Worm (Caenorhabditis elegans) whole organism, mixed stage, embryonic: ENCODE results near the gene D2023.1.

Experiments used
- M03D4.4 ChIP-seq: sonication (generic microtip); optimal IDR thresholded peaks from 2 replicates; lab custom pipeline; 2017; ENCODE audit warnings: mild to moderate bottlenecking, missing genetic modification characterization, missing compliant biosample characterization
- bed-3 ChIP-seq: fragments of 200-800 bp; sonication (Bioruptor generic); optimal IDR thresholded peaks from 3 replicates; lab custom pipeline; 2018; ENCODE audit warnings: mild to moderate bottlenecking, missing genetic modification characterization, moderate library complexity, missing compliant biosample characterization
- blmp-1 ChIP-seq: fragments of 150-350 bp; optimal IDR thresholded peaks from 2 replicates; lab custom pipeline; 2014; ENCODE audit warnings: missing biosample characterization, missing genetic modification characterization
- ceh-39 ChIP-seq: fragments of 150-350 bp; optimal IDR thresholded peaks from 2 replicates; lab custom pipeline; 2014; ENCODE audit warnings: missing biosample characterization, missing genetic modification characterization
- ceh-43 ChIP-seq: fragments of 200-800 bp; sonication (Bioruptor generic); optimal IDR thresholded peaks from 2 replicates; lab custom pipeline; 2018; ENCODE audit warnings: mild to moderate bottlenecking, missing genetic modification characterization, moderate library complexity, missing compliant biosample characterization
- ceh-83 ChIP-seq: fragments of 200-800 bp; sonication (Bioruptor generic); optimal IDR thresholded peaks from 2 replicates; lab custom pipeline; 2018; ENCODE audit warnings: mild to moderate bottlenecking, missing genetic modification characterization, missing compliant biosample characterization
- ces-1 ChIP-seq: fragments of 150-350 bp; optimal IDR thresholded peaks from 2 replicates; lab custom pipeline; 2014; ENCODE audit warnings: missing biosample characterization, missing genetic modification reagents, missing genetic modification characterization
- drap-1 ChIP-seq: fragments of 200-800 bp; sonication (Bioruptor generic); optimal IDR thresholded peaks from 3 replicates; lab custom pipeline; 2018; ENCODE audit warnings: mild to moderate bottlenecking, missing genetic modification characterization, missing compliant biosample characterization
- elt-1 ChIP-seq: sonication (generic microtip); optimal IDR thresholded peaks from 2 replicates; lab custom pipeline; 2017; ENCODE audit warnings: missing genetic modification characterization, mild to moderate bottlenecking, missing compliant biosample characterization, antibody characterized with exemption, moderate library complexity, borderline replicate concordance; ENCODE audit not compliant: insufficient read depth
- elt-3 ChIP-seq: fragments of 150-350 bp; optimal IDR thresholded peaks from 2 replicates; lab custom pipeline; 2014; ENCODE audit warnings: missing biosample characterization, missing genetic modification characterization
- flh-1 ChIP-seq: fragments of 200-800 bp; sonication (Bioruptor generic); optimal IDR thresholded peaks from 2 replicates; lab custom pipeline; 2018; ENCODE audit warnings: mild to moderate bottlenecking, missing genetic modification characterization, moderate library complexity, missing compliant biosample characterization
- hlh-1 ChIP-seq: fragments of 150-350 bp; optimal IDR thresholded peaks from 2 replicates; lab custom pipeline; 2014; ENCODE audit warnings: missing biosample characterization, missing genetic modification reagents, missing genetic modification characterization
- lin-13 ChIP-seq: fragments of 150-350 bp; optimal IDR thresholded peaks from 2 replicates; lab custom pipeline; 2014; ENCODE audit warnings: missing biosample characterization, missing genetic modification characterization
- lin-32 ChIP-seq: fragments of 200-800 bp; sonication (Bioruptor generic); optimal IDR thresholded peaks from 2 replicates; lab custom pipeline; 2018; ENCODE audit warnings: mild to moderate bottlenecking, missing genetic modification characterization, missing compliant biosample characterization
- lsy-2 ChIP-seq: fragments of 150-350 bp; optimal IDR thresholded peaks from 2 replicates; lab custom pipeline; 2014; ENCODE audit warnings: missing biosample characterization, missing genetic modification characterization
- mab-5 ChIP-seq: fragments of 150-350 bp; optimal IDR thresholded peaks from 2 replicates; lab custom pipeline; 2014; ENCODE audit warnings: missing biosample characterization, missing genetic modification characterization
- mep-1 ChIP-seq: fragments of 150-350 bp; optimal IDR thresholded peaks from 2 replicates; lab custom pipeline; 2017; ENCODE audit warnings: missing biosample characterization, missing genetic modification reagents, missing genetic modification characterization, inconsistent platforms
- mls-2 ChIP-seq: sonication (generic microtip); optimal IDR thresholded peaks from 2 replicates; lab custom pipeline; 2016; ENCODE audit warnings: mild to moderate bottlenecking, missing genetic modification characterization, moderate library complexity, missing compliant biosample characterization
- nhr-12 ChIP-seq: fragments of 150-350 bp; optimal IDR thresholded peaks from 2 replicates; lab custom pipeline; 2014; ENCODE audit warnings: missing biosample characterization, missing genetic modification characterization
- nhr-2 ChIP-seq: fragments of 150-350 bp; optimal IDR thresholded peaks from 2 replicates; lab custom pipeline; 2014; ENCODE audit warnings: missing biosample characterization, missing genetic modification characterization
- nhr-237 ChIP-seq: fragments of 150-350 bp; optimal IDR thresholded peaks from 2 replicates; lab custom pipeline; 2014; ENCODE audit warnings: missing biosample characterization, missing genetic modification characterization
- nhr-28 ChIP-seq: fragments of 150-350 bp; optimal IDR thresholded peaks from 2 replicates; lab custom pipeline; 2014; ENCODE audit warnings: missing biosample characterization, missing genetic modification characterization
- nhr-76 ChIP-seq: sonication (generic microtip); optimal IDR thresholded peaks from 2 replicates; lab custom pipeline; 2017; ENCODE audit warnings: missing biosample characterization, missing genetic modification characterization
- sem-2 ChIP-seq: fragments of 200-800 bp; sonication (Bioruptor generic); optimal IDR thresholded peaks from 2 replicates; lab custom pipeline; 2018; ENCODE audit warnings: mild to moderate bottlenecking, missing genetic modification characterization, missing compliant biosample characterization
- sptf-1 ChIP-seq: sonication (generic microtip); optimal IDR thresholded peaks from 2 replicates; lab custom pipeline; 2017; ENCODE audit warnings: mild to moderate bottlenecking, missing genetic modification characterization, moderate library complexity, missing compliant biosample characterization
- tbx-8 ChIP-seq: fragments of 200-800 bp; sonication (Bioruptor generic); optimal IDR thresholded peaks from 2 replicates; lab custom pipeline; 2018; ENCODE audit warnings: mild to moderate bottlenecking, missing genetic modification characterization, moderate library complexity, missing compliant biosample characterization
- unc-120 ChIP-seq: sonication (generic microtip); optimal IDR thresholded peaks from 2 replicates; lab custom pipeline; 2017; ENCODE audit warnings: missing genetic modification characterization, missing compliant biosample characterization; ENCODE audit not compliant: poor library complexity, severe bottlenecking
- unc-39 ChIP-seq: fragments of 150-350 bp; optimal IDR thresholded peaks from 2 replicates; lab custom pipeline; 2014; ENCODE audit warnings: missing biosample characterization, missing genetic modification characterization
- zip-8 ChIP-seq: fragments of 150-350 bp; optimal IDR thresholded peaks from 2 replicates; lab custom pipeline; 2014; ENCODE audit warnings: missing biosample characterization, missing genetic modification characterization
- ztf-11 ChIP-seq: fragments of 150-350 bp; optimal IDR thresholded peaks from 2 replicates; lab custom pipeline; 2014; ENCODE audit warnings: missing biosample characterization, missing genetic modification characterization

Gene D2023.1

ce11 chrV:11789474-11789873 is at the start of gene D2023.1:
Gene D2023.1 (plus strand): TSS chrV:11789550.
- no peak for TF ChIP-seq nhr-2
- no peak for TF ChIP-seq lsy-2
- no peak for TF ChIP-seq elt-3
- no peak for TF ChIP-seq lin-13 (tag; lab: Kevin White, UChicago)
- no peak for TF ChIP-seq unc-120 (tag; lab: Kevin White, UChicago)
- no peak for TF ChIP-seq unc-39 (tag; lab: Kevin White, UChicago)
- no peak for TF ChIP-seq mls-2 (tag; lab: Kevin White, UChicago)
- TF ChIP-seq ceh-83 (GFP tag; lab: Kevin White, UChicago), result no peak
- no peak for TF ChIP-seq mab-5 (tag; lab: Kevin White, UChicago)

DNA sequence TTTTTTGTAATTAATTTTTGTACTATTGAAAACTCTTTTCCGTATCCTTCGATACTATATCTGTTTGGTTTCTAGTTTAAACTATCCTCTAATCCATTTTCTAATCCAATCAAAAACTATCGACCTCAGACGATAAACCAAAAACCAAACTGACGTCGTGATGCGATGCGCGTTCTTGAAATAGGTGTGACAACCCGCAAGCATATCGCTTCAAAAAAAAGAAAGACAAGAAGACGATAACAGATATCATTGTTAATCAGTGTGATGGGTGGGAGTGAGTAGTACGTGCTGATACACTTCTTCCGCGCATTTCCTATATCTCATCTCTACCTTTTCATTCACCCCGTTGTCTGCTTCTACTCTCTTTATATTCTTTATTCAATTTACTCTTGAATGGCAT is 49.5 kb upstream of the D2023.1 start, which contains the start of gene T04F3.1:
Gene T04F3.1 (plus strand): TSS at position 246 of the 400 bp plus-strand sequence.
- TF ChIP-seq tbx-8 (GFP tag; lab: Kevin White, UChicago) (no peak), blmp-1 (tag; lab: Kevin White, UChicago) (no peak), lsy-2 (no peak), mab-5 (tag; lab: Kevin White, UChicago) (no peak), zip-8 (tag; lab: Kevin White, UChicago) (no peak), mep-1 (no peak), lin-13 (tag; lab: Kevin White, UChicago) (no peak), ztf-11 (no peak), lin-32 (no peak), elt-1 (tag; lab: Kevin White, UChicago) (no peak), nhr-2 (no peak), nhr-12 (tag; lab: Kevin White, UChicago) (no peak), sptf-1 (no peak), bed-3 (GFP tag; lab: Kevin White, UChicago) (no peak), hlh-1 (no peak)

- no peak for TF ChIP-seq nhr-237 (tag; lab: Kevin White, UChicago)
- no peak for TF ChIP-seq zip-8 (tag; lab: Kevin White, UChicago)
- TF ChIP-seq elt-3, result no peak
- TF ChIP-seq nhr-12 (tag; lab: Kevin White, UChicago), result no peak
- TF ChIP-seq lin-13 (tag; lab: Kevin White, UChicago), result no peak
- no peak for TF ChIP-seq unc-39 (tag; lab: Kevin White, UChicago)
- no peak for TF ChIP-seq sem-2
- no peak for TF ChIP-seq drap-1 (GFP tag; lab: Kevin White, UChicago)
- TF ChIP-seq mep-1, result no peak
- no peak for TF ChIP-seq elt-1 (tag; lab: Kevin White, UChicago)
- no peak for TF ChIP-seq nhr-2
- TF ChIP-seq bed-3 (GFP tag; lab: Kevin White, UChicago), result no peak
- TF ChIP-seq nhr-28 (tag; lab: Kevin White, UChicago), result no peak
- no peak for TF ChIP-seq M03D4.4 (tag; lab: Kevin White, UChicago)
- no peak for TF ChIP-seq mls-2 (tag; lab: Kevin White, UChicago)
- no peak for TF ChIP-seq nhr-76
- TF ChIP-seq ceh-43 (GFP tag; lab: Kevin White, UChicago), result no peak
- TF ChIP-seq ces-1, result no peak
- no peak for TF ChIP-seq ztf-11
- TF ChIP-seq, all 35 proteins: peak for 0
These were observed 48.3 kb upstream of the D2023.1 start for ce11 chrV:11741078-11741477.

ce11 chrV:11751480-11751879 is 37.9 kb upstream of the D2023.1 start:
- TF ChIP-seq lin-13 (tag; lab: Kevin White, UChicago), result no peak

ce11 chrV:11755848-11756247 is 33.5 kb upstream of the D2023.1 start:
- no peak for TF ChIP-seq ceh-43 (GFP tag; lab: Kevin White, UChicago)
- TF ChIP-seq ces-1, result no peak
- TF ChIP-seq mab-5 (tag; lab: Kevin White, UChicago), result no peak
- no peak for TF ChIP-seq flh-1 (GFP tag; lab: Kevin White, UChicago)
- no peak for TF ChIP-seq mls-2 (tag; lab: Kevin White, UChicago)
- no peak for TF ChIP-seq zip-8 (tag; lab: Kevin White, UChicago)
- no peak for TF ChIP-seq sem-2

- TF ChIP-seq M03D4.4 (tag; lab: Kevin White, UChicago), result no peak
- no peak for TF ChIP-seq sptf-1
- no peak for TF ChIP-seq unc-39 (tag; lab: Kevin White, UChicago)
- no peak for TF ChIP-seq hlh-1
- no peak for TF ChIP-seq ceh-83 (GFP tag; lab: Kevin White, UChicago)
- no peak for TF ChIP-seq sem-2
- TF ChIP-seq elt-1 (tag; lab: Kevin White, UChicago), result no peak
- TF ChIP-seq elt-3, result no peak
- TF ChIP-seq tbx-8 (GFP tag; lab: Kevin White, UChicago), result no peak
- no peak for TF ChIP-seq ceh-39 (tag; lab: Kevin White, UChicago)
- TF ChIP-seq lsy-2, result no peak
- no peak for TF ChIP-seq nhr-2
- TF ChIP-seq blmp-1 (tag; lab: Kevin White, UChicago), result no peak
These were observed 32.0 kb upstream of the D2023.1 start, which contains the start of gene smoc-1 for ce11 chrV:11757358-11757757. Gene smoc-1 (plus strand): TSS chrV:11757658.
